Fruit fly (Drosophila melanogaster): ENCODE measurements around the gene Mettl2.

- TF ChIP-seq psq (optimal IDR thresholded peaks at IDR 0.05): no peak
- no peak for TF ChIP-seq h (optimal IDR thresholded peaks at IDR 0.05)
- no peak for TF ChIP-seq Sin3A (optimal IDR thresholded peaks at IDR 0.05)
- no peak for TF ChIP-seq insv (optimal IDR thresholded peaks at IDR 0.05)
These were observed at the start of gene Mettl2, which contains the start of gene Bgb for dm6 chr3L:1639185-1639812.
